Worm (Caenorhabditis elegans): ENCODE data around the gene acs-17.
A peak's percentile ranks its signal among the peaks of the same experiment; 100 is the strongest.

acs-17 gene

DNA sequence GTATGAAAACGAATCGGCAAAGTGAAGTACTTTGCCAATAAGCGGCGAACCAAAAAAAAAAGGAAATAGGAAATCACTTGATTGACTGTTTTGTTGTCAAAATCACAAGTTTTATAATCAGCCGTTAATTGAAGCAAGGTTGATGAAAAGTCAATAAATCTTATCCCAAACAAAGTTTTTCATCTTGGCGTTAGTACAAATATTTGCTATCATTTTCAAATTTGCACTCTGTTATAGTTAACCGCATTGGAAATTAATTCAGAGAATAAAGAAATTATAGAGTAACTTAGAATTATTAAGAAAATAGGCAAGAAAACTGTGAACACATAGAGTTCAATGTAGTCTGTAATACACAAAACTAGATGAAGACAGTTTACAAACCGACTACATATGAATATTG is at the start of gene acs-17:
acs-17 (minus strand) TSS at position 23 of the 400 bp plus-strand sequence.
- TF ChIP-seq lin-39 (tag; optimal IDR thresholded peaks at IDR 0.05): no peak
- TF ChIP-seq unc-86 (tag; optimal IDR thresholded peaks at IDR 0.05): no peak
- TF ChIP-seq xbp-1 (tag; optimal IDR thresholded peaks at IDR 0.05): no peak
- TF ChIP-seq egl-13 (tag; optimal IDR thresholded peaks at IDR 0.05): no peak
- no peak for TF ChIP-seq C04F5.9 (tag; optimal IDR thresholded peaks at IDR 0.05)
- TF ChIP-seq F16B12.6 (tag; optimal IDR thresholded peaks at IDR 0.05): no peak
- peak; percentile 86 for TF ChIP-seq nhr-85 (tag)
- TF ChIP-seq C16A3.4 (tag; optimal IDR thresholded peaks at IDR 0.05): no peak
- TF ChIP-seq blmp-1 (tag; optimal IDR thresholded peaks at IDR 0.05): peak; percentile 30
- TF ChIP-seq irx-1 (tag; optimal IDR thresholded peaks at IDR 0.05): no peak
- peak; percentile 16 for TF ChIP-seq nhr-90 (tag; optimal IDR thresholded peaks at IDR 0.05; ENCODE audit: poor library complexity)
- TF ChIP-seq nhr-20 (tag; optimal IDR thresholded peaks at IDR 0.05): peak; percentile 12
- peak; percentile 11 for TF ChIP-seq unc-130 (tag; optimal IDR thresholded peaks at IDR 0.05)
- TF ChIP-seq elt-3 (tag; optimal IDR thresholded peaks at IDR 0.05): peak in 1 of 6 experiments; percentile 30
- no peak for TF ChIP-seq nhr-28 (tag; optimal IDR thresholded peaks at IDR 0.05)

DNA sequence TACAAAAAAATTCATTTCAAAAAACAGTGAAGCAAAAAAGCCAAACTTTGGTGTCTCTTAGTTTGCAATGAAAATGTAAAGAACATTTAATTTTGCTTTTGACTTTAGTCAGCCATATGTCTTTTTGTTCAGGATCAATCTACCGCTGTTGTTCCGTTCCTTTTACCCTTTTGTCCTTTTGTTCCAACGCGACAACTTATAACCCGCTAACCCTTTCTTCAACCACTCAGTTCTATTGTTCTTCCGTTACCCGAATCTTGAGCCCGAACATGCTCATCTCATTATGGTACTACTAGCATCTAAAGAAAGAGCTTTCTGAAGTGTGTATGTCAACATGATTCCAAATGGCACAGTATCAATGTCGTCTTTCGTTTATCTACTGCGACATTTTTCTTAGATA is 49.7 kb upstream of the acs-17 start:
- TF ChIP-seq hpl-2 (GFP tag; optimal IDR thresholded peaks at IDR 0.05): no peak
- no peak for TF ChIP-seq ama-1 (optimal IDR thresholded peaks at IDR 0.05)
- no peak for TF ChIP-seq blmp-1 (tag; optimal IDR thresholded peaks at IDR 0.05)
- TF ChIP-seq lir-3 (tag; optimal IDR thresholded peaks at IDR 0.05; ENCODE audit: poor library complexity): no peak
- no peak for TF ChIP-seq aly-2 (tag; optimal IDR thresholded peaks at IDR 0.05)
- TF ChIP-seq efl-3 (GFP tag; optimal IDR thresholded peaks at IDR 0.05): no peak
- TF ChIP-seq nhr-12 (tag; optimal IDR thresholded peaks at IDR 0.05): no peak

DNA sequence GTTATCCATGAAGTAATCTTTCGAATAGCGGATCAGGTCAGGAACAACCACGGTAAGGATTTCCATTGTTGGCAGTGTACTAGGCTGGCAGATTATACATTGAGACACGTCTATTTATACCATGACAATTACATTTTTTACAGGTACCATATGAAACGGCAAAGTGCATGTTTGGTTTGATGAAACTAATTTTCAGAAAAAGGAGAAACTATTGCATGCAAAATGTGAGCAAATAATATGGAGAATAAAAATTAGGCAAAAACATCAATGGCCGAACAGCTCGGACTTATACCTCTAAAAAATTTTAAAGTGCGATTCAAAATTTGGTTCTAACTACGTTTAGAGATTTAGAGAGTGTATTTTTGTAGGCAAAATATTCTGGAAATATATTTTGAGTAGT is 48.5 kb upstream of the acs-17 start, which contains the start of gene F22F4.5:
F22F4.5 (minus strand) TSS at position 101 of the 400 bp plus-strand sequence.
- TF ChIP-seq hlh-4 (tag; optimal IDR thresholded peaks at IDR 0.05): no peak
- no peak for TF ChIP-seq efl-1 (optimal IDR thresholded peaks at IDR 0.05)
- TF ChIP-seq efl-1 (GFP tag; optimal IDR thresholded peaks at IDR 0.05 in 1 of 2): peak in 1 of 2 experiments; percentile 33

DNA sequence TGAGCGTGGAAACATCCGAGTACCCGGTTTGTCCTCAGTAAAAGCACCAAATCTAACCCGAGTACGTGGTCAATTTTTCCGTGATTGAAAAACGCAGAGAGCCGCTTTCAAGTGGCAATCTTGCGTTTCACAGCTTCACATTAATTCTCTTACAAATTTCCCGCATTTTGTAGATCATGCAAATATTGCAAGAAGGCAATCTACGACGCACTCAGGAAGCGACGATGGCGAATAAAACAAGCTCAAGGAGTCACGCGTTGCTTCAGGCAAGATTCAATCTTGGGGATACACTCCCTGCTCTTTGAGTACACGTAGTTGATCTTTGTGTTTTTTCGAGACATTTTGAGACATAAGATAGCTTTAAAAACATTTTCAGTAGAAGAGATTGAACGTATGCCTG is 43.6 kb upstream of the acs-17 start:
- no peak for TF ChIP-seq snu-23 (GFP tag; optimal IDR thresholded peaks at IDR 0.05)
- TF ChIP-seq fkh-10 (GFP tag; optimal IDR thresholded peaks at IDR 0.05): peak; percentile 4
- no peak for TF ChIP-seq ets-5 (GFP tag; IDR thresholded peaks at IDR 0.05)
- no peak for TF ChIP-seq unc-86 (tag; optimal IDR thresholded peaks at IDR 0.05)
- peak; percentile 53 for TF ChIP-seq lin-14 (GFP tag; optimal IDR thresholded peaks at IDR 0.05)

DNA sequence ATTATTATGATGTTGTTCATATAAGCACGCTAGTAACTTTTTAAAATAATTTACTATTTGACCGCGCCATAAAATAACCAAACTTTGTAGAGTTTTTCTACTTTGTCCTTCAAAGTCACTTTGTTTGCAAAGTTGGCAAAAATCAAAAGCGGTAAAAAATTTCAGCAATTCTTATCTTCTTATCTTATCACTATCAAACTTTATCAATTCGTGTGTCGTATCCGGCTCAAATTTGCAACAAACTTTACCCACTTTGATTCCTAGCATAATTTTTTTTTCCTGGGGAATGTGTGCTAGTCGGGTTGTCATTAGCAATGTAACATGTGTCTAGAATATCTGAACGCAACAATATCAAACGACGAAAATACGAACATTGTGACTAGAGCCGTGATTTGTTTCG is 41.4 kb upstream of the acs-17 start:
- no peak for TF ChIP-seq tbx-2 (tag; optimal IDR thresholded peaks at IDR 0.05)
- TF ChIP-seq elt-2 (tag; optimal IDR thresholded peaks at IDR 0.05): peak; percentile 72
- no peak for TF ChIP-seq ztf-4 (tag; optimal IDR thresholded peaks at IDR 0.05)
- TF ChIP-seq nhr-76 (tag; optimal IDR thresholded peaks at IDR 0.05): no peak
- no peak for TF ChIP-seq ceh-88 (GFP tag; IDR thresholded peaks at IDR 0.05)
- TF ChIP-seq zip-4 (GFP tag; optimal IDR thresholded peaks at IDR 0.05): no peak
- TF ChIP-seq lin-35 (GFP tag; optimal IDR thresholded peaks at IDR 0.05): no peak
- TF ChIP-seq unc-62 (GFP tag; optimal IDR thresholded peaks at IDR 0.05): no peak
- TF ChIP-seq efl-1 (optimal IDR thresholded peaks at IDR 0.05): no peak
- peak in 1 of 2 experiments; percentile 17 for TF ChIP-seq efl-1 (GFP tag; optimal IDR thresholded peaks at IDR 0.05 in 1 of 2)
- no peak for TF ChIP-seq lin-39 (tag; optimal IDR thresholded peaks at IDR 0.05)
- no peak for TF ChIP-seq nhr-19 (GFP tag; conservative IDR thresholded peaks at IDR 0.05)
- TF ChIP-seq vab-15 (tag; optimal IDR thresholded peaks at IDR 0.05): no peak
- no peak for TF ChIP-seq nhr-12 (tag; optimal IDR thresholded peaks at IDR 0.05)
- no peak for TF ChIP-seq sox-4 (tag; optimal IDR thresholded peaks at IDR 0.05)
- no peak for TF ChIP-seq rnt-1 (tag; optimal IDR thresholded peaks at IDR 0.05)
- no peak for TF ChIP-seq jun-1 (tag; optimal IDR thresholded peaks at IDR 0.05)

Measured in whole organism, L1 larva.